Fruit fly (Drosophila melanogaster): ENCODE results near the gene CG44329.

Gene CG44329

dm6 chrX:5819972-5820371 is 7.2 kb upstream of the CG44329 start:
- TF ChIP-seq CG4496 (GFP tag; IDR thresholded peaks at IDR 0.05): 0 out of 3 replicates have a peak, but pooled peaks have one; percentile 15
- no peak for TF ChIP-seq rn (GFP tag; IDR thresholded peaks at IDR 0.05)
- TF ChIP-seq CG8159 (tag; optimal IDR thresholded peaks at IDR 0.05): no peak
- TF ChIP-seq fd96Ca (GFP tag; IDR thresholded peaks at IDR 0.05): no peak
- no peak for TF ChIP-seq CG8301 (tag; optimal IDR thresholded peaks at IDR 0.05)
- no peak for TF ChIP-seq CG9948 (tag; optimal IDR thresholded peaks at IDR 0.05)
- TF ChIP-seq Ets98B (GFP tag; IDR thresholded peaks at IDR 0.05): no peak

DNA sequence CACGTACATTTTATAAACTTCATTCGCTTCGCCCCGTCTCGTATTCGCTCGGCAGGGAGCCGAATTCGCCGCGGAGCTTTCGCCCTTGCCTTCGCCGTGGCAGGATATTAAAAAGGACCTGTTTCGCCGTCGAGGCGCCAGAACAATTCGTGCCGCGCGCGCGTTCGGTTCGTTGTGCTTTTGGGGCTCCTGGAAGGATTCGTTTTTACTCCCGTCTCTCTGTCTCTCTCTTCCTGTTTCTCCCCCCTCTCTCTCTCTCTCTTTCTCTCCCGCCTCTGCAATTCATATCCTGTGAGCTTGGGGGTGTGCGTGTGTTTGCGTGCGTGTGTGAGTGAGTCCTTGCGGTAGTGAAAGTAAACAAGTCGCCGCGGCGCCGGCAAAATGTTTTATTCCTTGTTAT is 5.7 kb upstream of the CG44329 start, which contains the start of gene CG15765:
TSS of gene CG15765 (plus strand) at position 132 of the 400 bp plus-strand sequence.
- TF ChIP-seq D1 (tag; optimal IDR thresholded peaks at IDR 0.05): no peak
- no peak for TF ChIP-seq gl (tag; optimal IDR thresholded peaks at IDR 0.05)
- TF ChIP-seq CG12605 (GFP tag; IDR thresholded peaks at IDR 0.05): no peak
- no peak for TF ChIP-seq CG9948 (tag; optimal IDR thresholded peaks at IDR 0.05)

DNA sequence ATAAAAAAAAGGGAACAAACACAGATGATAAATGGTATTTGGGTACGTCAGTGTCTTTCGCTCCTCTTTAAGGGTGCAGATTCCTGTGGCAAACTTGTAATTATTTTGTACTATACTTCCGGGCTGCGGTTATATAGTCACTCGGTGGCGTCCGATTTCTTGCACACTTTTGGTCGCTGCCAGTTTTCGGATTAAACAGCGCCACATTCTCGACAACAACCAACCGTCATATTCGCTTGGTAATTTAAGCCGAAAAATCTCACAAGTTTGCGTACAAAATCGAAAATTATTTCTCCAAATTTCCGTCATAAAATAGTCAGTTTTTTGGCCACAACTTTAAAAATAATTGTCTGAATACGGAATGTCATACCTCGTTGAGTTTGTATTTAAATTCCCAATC is 4.4 kb upstream of the CG44329 start:
- TF ChIP-seq CG4496 (GFP tag; IDR thresholded peaks at IDR 0.05): no peak
- no peak for TF ChIP-seq CG32121 (GFP tag; IDR thresholded peaks at IDR 0.05)
- TF ChIP-seq CG17806 (tag; optimal IDR thresholded peaks at IDR 0.05): no peak
- no peak for TF ChIP-seq D1 (tag; optimal IDR thresholded peaks at IDR 0.05)
- no peak for TF ChIP-seq EcR (GFP tag; optimal IDR thresholded peaks at IDR 0.05)
- no peak for TF ChIP-seq CG8159 (tag; optimal IDR thresholded peaks at IDR 0.05)
- no peak for TF ChIP-seq gl (tag; optimal IDR thresholded peaks at IDR 0.05)

DNA sequence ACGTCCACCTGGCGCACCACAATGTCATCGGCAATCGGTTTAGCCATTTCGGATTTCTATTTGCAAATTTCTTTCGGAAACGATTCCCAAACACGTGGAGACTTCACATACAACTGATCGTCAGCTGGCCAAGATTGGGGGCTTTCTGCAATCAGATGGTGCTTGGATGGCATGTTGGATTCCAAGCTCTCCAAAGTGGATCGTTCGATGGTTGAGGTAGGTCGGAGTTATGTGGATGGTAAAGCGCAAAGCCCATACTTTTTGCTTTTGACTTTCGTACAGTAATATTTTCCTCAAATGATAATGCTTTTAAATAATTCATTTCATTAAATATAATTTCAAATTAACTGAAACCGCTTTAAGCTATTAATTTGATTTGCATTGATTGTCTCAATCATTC is 2.9 kb upstream of the CG44329 start, which contains the start of gene AgmNAT:
TSS of gene AgmNAT (minus strand) at position 101 of the 400 bp plus-strand sequence.
- TF ChIP-seq CG8301 (tag; optimal IDR thresholded peaks at IDR 0.05) (no peak), CG32121 (GFP tag; IDR thresholded peaks at IDR 0.05) (no peak), rn (GFP tag; IDR thresholded peaks at IDR 0.05) (no peak), CG12605 (GFP tag; IDR thresholded peaks at IDR 0.05) (no peak), EcR (GFP tag; optimal IDR thresholded peaks at IDR 0.05) (no peak), CG14655 (GFP tag; optimal IDR thresholded peaks at IDR 0.05) (no peak), CG10348 (GFP tag; IDR thresholded peaks at IDR 0.05) (no peak), CG4496 (GFP tag; IDR thresholded peaks at IDR 0.05) (no peak)

dm6 chrX:5808654-5809053 is 4.1 kb downstream of the CG44329 start, which contains the start of gene Prosbeta2R1:
TSS of gene Prosbeta2R1 (plus strand) at chrX:5808954.
- TF ChIP-seq Ets98B (GFP tag; IDR thresholded peaks at IDR 0.05): no peak
- no peak for TF ChIP-seq CG15710 (tag; optimal IDR thresholded peaks at IDR 0.05)
- no peak for TF ChIP-seq CG8159 (tag; optimal IDR thresholded peaks at IDR 0.05)
- no peak for TF ChIP-seq CG4496 (GFP tag; IDR thresholded peaks at IDR 0.05)
- TF ChIP-seq CG32121 (GFP tag; IDR thresholded peaks at IDR 0.05): no peak
- TF ChIP-seq CG9948 (tag; optimal IDR thresholded peaks at IDR 0.05): no peak
- TF ChIP-seq CG12605 (GFP tag; IDR thresholded peaks at IDR 0.05): no peak
- TF ChIP-seq CG14655 (GFP tag; optimal IDR thresholded peaks at IDR 0.05): no peak
- TF ChIP-seq CG17806 (tag; optimal IDR thresholded peaks at IDR 0.05): no peak
- no peak for TF ChIP-seq gl (tag; optimal IDR thresholded peaks at IDR 0.05)
- TF ChIP-seq CG34367 (tag; optimal IDR thresholded peaks at IDR 0.05): no peak
- TF ChIP-seq EcR (GFP tag; optimal IDR thresholded peaks at IDR 0.05): no peak

- TF ChIP-seq CG34367 (tag; optimal IDR thresholded peaks at IDR 0.05): no peak
- TF ChIP-seq CG12605 (GFP tag; IDR thresholded peaks at IDR 0.05): no peak
- TF ChIP-seq CG8301 (tag; optimal IDR thresholded peaks at IDR 0.05): no peak
- TF ChIP-seq CG13204 (GFP tag; optimal IDR thresholded peaks at IDR 0.05): no peak
- TF ChIP-seq CG32121 (GFP tag; IDR thresholded peaks at IDR 0.05): no peak
- TF ChIP-seq D1 (tag; optimal IDR thresholded peaks at IDR 0.05): no peak
These were observed 8.4 kb downstream of the CG44329 start, which contains the start of gene Cpr5C for dm6 chrX:5804377-5804776. TSS of gene Cpr5C (plus strand) at chrX:5804677.

DNA sequence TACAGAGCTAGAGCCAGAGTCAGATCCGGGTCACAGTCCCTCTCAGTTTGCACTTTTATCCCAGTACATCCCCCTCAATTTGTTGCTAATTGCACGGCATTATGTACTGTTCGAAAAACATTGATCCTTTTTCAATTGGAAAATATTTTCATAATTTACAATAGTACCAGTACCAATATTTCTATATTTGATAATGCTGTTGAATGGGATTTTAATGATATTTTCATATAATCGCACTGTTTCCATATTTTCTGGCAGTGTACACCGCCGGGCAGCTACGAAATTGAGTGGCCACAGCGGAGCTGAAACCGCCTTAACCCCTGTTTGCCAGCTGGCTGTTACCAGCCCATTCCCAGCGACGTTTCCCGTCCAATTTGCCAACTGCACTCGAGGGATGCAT is 12.1 kb downstream of the CG44329 start:
- no peak for TF ChIP-seq CG8301 (tag; optimal IDR thresholded peaks at IDR 0.05)
- no peak for TF ChIP-seq CG9948 (tag; optimal IDR thresholded peaks at IDR 0.05)
- no peak for TF ChIP-seq Pif1B (GFP tag; optimal IDR thresholded peaks at IDR 0.05)
- TF ChIP-seq Snoo (tag; optimal IDR thresholded peaks at IDR 0.05): no peak
- TF ChIP-seq EcR (GFP tag; optimal IDR thresholded peaks at IDR 0.05): no peak
- peak; percentile 21; the same call in 1 of the 3 replicates for TF ChIP-seq CG4496 (GFP tag; IDR thresholded peaks at IDR 0.05)
- no peak for TF ChIP-seq CG17806 (tag; optimal IDR thresholded peaks at IDR 0.05)
- no peak for TF ChIP-seq rn (GFP tag; IDR thresholded peaks at IDR 0.05)

DNA sequence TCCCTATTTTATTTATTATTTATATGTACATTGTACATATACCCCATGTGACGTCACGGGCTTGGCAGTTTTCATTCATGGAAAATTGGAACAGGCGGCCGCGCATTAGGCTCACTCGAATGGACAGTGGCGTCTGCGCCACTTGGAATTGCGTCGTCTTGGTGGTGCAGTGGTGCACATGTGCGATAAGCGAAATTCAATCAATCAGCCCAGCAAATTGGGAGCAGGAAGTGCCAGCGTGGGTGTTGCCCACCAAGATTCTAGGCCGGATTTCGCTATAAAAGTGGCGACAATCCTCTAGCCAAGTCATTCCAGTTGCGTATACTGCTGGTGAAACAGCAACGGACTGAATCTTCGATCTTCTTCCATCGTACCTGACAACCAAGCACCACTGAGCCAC is 20.9 kb downstream of the CG44329 start, which contains the start of gene CG12239:
TSS of gene CG12239 (plus strand) at position 301 of the 400 bp plus-strand sequence.
- no peak for TF ChIP-seq EcR (GFP tag; optimal IDR thresholded peaks at IDR 0.05)
